Worm (Caenorhabditis elegans) whole organism, mixed stage, embryonic: ENCODE results near the gene ugt-62.

ENCODE experiments used
- M03D4.4 ChIP-seq: sonication (generic microtip); optimal IDR thresholded peaks from 2 replicates; lab custom pipeline; 2017; ENCODE audit warnings: mild to moderate bottlenecking, missing genetic modification characterization, missing compliant biosample characterization
- bed-3 ChIP-seq: fragments of 200-800 bp; sonication (Bioruptor generic); optimal IDR thresholded peaks from 3 replicates; lab custom pipeline; 2018; ENCODE audit warnings: mild to moderate bottlenecking, missing genetic modification characterization, moderate library complexity, missing compliant biosample characterization
- blmp-1 ChIP-seq: fragments of 150-350 bp; optimal IDR thresholded peaks from 2 replicates; lab custom pipeline; 2014; ENCODE audit warnings: missing biosample characterization, missing genetic modification characterization
- ceh-39 ChIP-seq: fragments of 150-350 bp; optimal IDR thresholded peaks from 2 replicates; lab custom pipeline; 2014; ENCODE audit warnings: missing biosample characterization, missing genetic modification characterization
- ceh-43 ChIP-seq: fragments of 200-800 bp; sonication (Bioruptor generic); optimal IDR thresholded peaks from 2 replicates; lab custom pipeline; 2018; ENCODE audit warnings: mild to moderate bottlenecking, missing genetic modification characterization, moderate library complexity, missing compliant biosample characterization
- ceh-83 ChIP-seq: fragments of 200-800 bp; sonication (Bioruptor generic); optimal IDR thresholded peaks from 2 replicates; lab custom pipeline; 2018; ENCODE audit warnings: mild to moderate bottlenecking, missing genetic modification characterization, missing compliant biosample characterization
- ces-1 ChIP-seq: fragments of 150-350 bp; optimal IDR thresholded peaks from 2 replicates; lab custom pipeline; 2014; ENCODE audit warnings: missing biosample characterization, missing genetic modification reagents, missing genetic modification characterization
- cnd-1 ChIP-seq: fragments of 200-800 bp; sonication (Bioruptor generic); optimal IDR thresholded peaks from 2 replicates; lab custom pipeline; 2018; ENCODE audit warnings: mild to moderate bottlenecking, missing genetic modification characterization, missing compliant biosample characterization
- drap-1 ChIP-seq: fragments of 200-800 bp; sonication (Bioruptor generic); optimal IDR thresholded peaks from 3 replicates; lab custom pipeline; 2018; ENCODE audit warnings: mild to moderate bottlenecking, missing genetic modification characterization, missing compliant biosample characterization
- elt-1 ChIP-seq: sonication (generic microtip); optimal IDR thresholded peaks from 2 replicates; lab custom pipeline; 2017; ENCODE audit warnings: missing genetic modification characterization, mild to moderate bottlenecking, missing compliant biosample characterization, antibody characterized with exemption, moderate library complexity, borderline replicate concordance; ENCODE audit not compliant: insufficient read depth
- flh-1 ChIP-seq: fragments of 200-800 bp; sonication (Bioruptor generic); optimal IDR thresholded peaks from 2 replicates; lab custom pipeline; 2018; ENCODE audit warnings: mild to moderate bottlenecking, missing genetic modification characterization, moderate library complexity, missing compliant biosample characterization
- ham-2 ChIP-seq: fragments of 200-800 bp; sonication (Bioruptor generic); optimal IDR thresholded peaks from 2 replicates; lab custom pipeline; 2018; ENCODE audit warnings: mild to moderate bottlenecking, missing genetic modification characterization, missing compliant biosample characterization
- lin-32 ChIP-seq: fragments of 200-800 bp; sonication (Bioruptor generic); optimal IDR thresholded peaks from 2 replicates; lab custom pipeline; 2018; ENCODE audit warnings: mild to moderate bottlenecking, missing genetic modification characterization, missing compliant biosample characterization
- lsy-2 ChIP-seq: fragments of 150-350 bp; optimal IDR thresholded peaks from 2 replicates; lab custom pipeline; 2014; ENCODE audit warnings: missing biosample characterization, missing genetic modification characterization
- mab-5 ChIP-seq: fragments of 150-350 bp; optimal IDR thresholded peaks from 2 replicates; lab custom pipeline; 2014; ENCODE audit warnings: missing biosample characterization, missing genetic modification characterization
- mep-1 ChIP-seq: fragments of 150-350 bp; optimal IDR thresholded peaks from 2 replicates; lab custom pipeline; 2017; ENCODE audit warnings: missing biosample characterization, missing genetic modification reagents, missing genetic modification characterization, inconsistent platforms
- mls-2 ChIP-seq: sonication (generic microtip); optimal IDR thresholded peaks from 2 replicates; lab custom pipeline; 2016; ENCODE audit warnings: mild to moderate bottlenecking, missing genetic modification characterization, moderate library complexity, missing compliant biosample characterization
- nhr-12 ChIP-seq: fragments of 150-350 bp; optimal IDR thresholded peaks from 2 replicates; lab custom pipeline; 2014; ENCODE audit warnings: missing biosample characterization, missing genetic modification characterization
- nhr-2 ChIP-seq: fragments of 150-350 bp; optimal IDR thresholded peaks from 2 replicates; lab custom pipeline; 2014; ENCODE audit warnings: missing biosample characterization, missing genetic modification characterization
- nhr-237 ChIP-seq: fragments of 150-350 bp; optimal IDR thresholded peaks from 2 replicates; lab custom pipeline; 2014; ENCODE audit warnings: missing biosample characterization, missing genetic modification characterization
- nhr-28 ChIP-seq: fragments of 150-350 bp; optimal IDR thresholded peaks from 2 replicates; lab custom pipeline; 2014; ENCODE audit warnings: missing biosample characterization, missing genetic modification characterization
- nhr-76 ChIP-seq: sonication (generic microtip); optimal IDR thresholded peaks from 2 replicates; lab custom pipeline; 2017; ENCODE audit warnings: missing biosample characterization, missing genetic modification characterization
- pha-4 ChIP-seq: fragments of 150-350 bp; optimal IDR thresholded peaks from 2 replicates; lab custom pipeline; 2018; ENCODE audit warnings: missing biosample characterization, missing genetic modification reagents, missing genetic modification characterization
- sem-2 ChIP-seq: fragments of 200-800 bp; sonication (Bioruptor generic); optimal IDR thresholded peaks from 2 replicates; lab custom pipeline; 2018; ENCODE audit warnings: mild to moderate bottlenecking, missing genetic modification characterization, missing compliant biosample characterization
- snpc-4 ChIP-seq: fragments of 150-350 bp; optimal IDR thresholded peaks from 2 replicates; lab custom pipeline; 2014; ENCODE audit warnings: missing biosample characterization, missing genetic modification characterization
- sptf-1 ChIP-seq: sonication (generic microtip); optimal IDR thresholded peaks from 2 replicates; lab custom pipeline; 2017; ENCODE audit warnings: mild to moderate bottlenecking, missing genetic modification characterization, moderate library complexity, missing compliant biosample characterization
- tbx-8 ChIP-seq: fragments of 200-800 bp; sonication (Bioruptor generic); optimal IDR thresholded peaks from 2 replicates; lab custom pipeline; 2018; ENCODE audit warnings: mild to moderate bottlenecking, missing genetic modification characterization, moderate library complexity, missing compliant biosample characterization
- unc-120 ChIP-seq: sonication (generic microtip); optimal IDR thresholded peaks from 2 replicates; lab custom pipeline; 2017; ENCODE audit warnings: missing genetic modification characterization, missing compliant biosample characterization; ENCODE audit not compliant: poor library complexity, severe bottlenecking
- unc-62 ChIP-seq: fragments of 150-350 bp; optimal IDR thresholded peaks from 2 replicates; lab custom pipeline; 2014; ENCODE audit warnings: missing biosample characterization, missing genetic modification reagents, missing genetic modification characterization
- zip-8 ChIP-seq: fragments of 150-350 bp; optimal IDR thresholded peaks from 2 replicates; lab custom pipeline; 2014; ENCODE audit warnings: missing biosample characterization, missing genetic modification characterization
- ztf-11 ChIP-seq: fragments of 150-350 bp; optimal IDR thresholded peaks from 2 replicates; lab custom pipeline; 2014; ENCODE audit warnings: missing biosample characterization, missing genetic modification characterization

The ugt-62 gene

DNA sequence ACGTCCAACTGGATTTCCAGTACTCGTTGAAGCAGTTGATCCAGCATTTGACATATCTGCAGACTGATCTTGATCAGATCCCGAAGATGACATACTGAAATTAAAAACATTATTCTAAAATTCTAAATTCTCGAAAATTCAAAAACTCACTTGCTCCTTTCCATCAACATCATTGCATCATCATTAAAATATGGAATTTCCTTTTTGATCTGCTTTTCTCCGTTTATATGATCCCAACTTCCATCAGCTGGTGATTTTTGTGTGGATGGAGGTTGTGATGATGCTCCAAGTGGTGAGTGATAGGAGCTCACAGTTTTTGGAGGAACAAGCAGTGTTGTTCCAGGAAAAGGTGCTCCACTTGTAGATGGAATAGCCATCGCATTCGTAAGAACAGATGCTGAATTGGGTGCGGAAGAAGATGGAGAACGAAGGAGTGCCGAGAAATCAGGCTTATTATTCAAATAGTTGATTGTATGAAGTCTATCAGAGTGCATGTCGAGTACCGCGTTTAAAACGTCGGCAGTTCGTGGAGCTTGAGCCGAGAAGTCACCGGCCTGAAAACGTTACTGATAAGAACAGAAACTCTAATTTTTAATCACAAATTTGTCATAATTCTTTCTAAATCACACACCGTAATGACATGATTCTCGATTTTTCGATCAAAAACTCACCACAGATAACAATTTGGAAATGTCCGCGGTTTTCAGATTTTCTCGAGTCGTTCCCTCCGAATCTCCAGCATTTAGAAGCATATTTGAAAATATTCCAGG lies 47.2 kb downstream of the ugt-62 start:
- TF ChIP-seq ztf-11 (no peak), ham-2 (GFP tag; lab: Kevin White, UChicago) (no peak), snpc-4 (no peak), nhr-12 (tag; lab: Kevin White, UChicago) (no peak), unc-62 (no peak), nhr-237 (tag; lab: Kevin White, UChicago) (no peak), flh-1 (GFP tag; lab: Kevin White, UChicago) (no peak), cnd-1 (no peak), ceh-83 (no peak), mls-2 (tag; lab: Kevin White, UChicago) (no peak), lsy-2 (no peak), sptf-1 (no peak), elt-1 (tag; lab: Kevin White, UChicago) (no peak), bed-3 (GFP tag; lab: Kevin White, UChicago) (no peak)

ce11 chrIII:4491164-4492144 lies 49.0 kb downstream of the ugt-62 start:
- no peak for TF ChIP-seq tbx-8 (GFP tag; lab: Kevin White, UChicago)
- TF ChIP-seq cnd-1, result peak; percentile 25
- TF ChIP-seq lsy-2, result no peak
- no peak for TF ChIP-seq snpc-4
- TF ChIP-seq sem-2 (GFP tag; lab: Kevin White, UChicago), result no peak
- TF ChIP-seq ceh-83, result peak; percentile 62
- TF ChIP-seq drap-1, result no peak
- no peak for TF ChIP-seq mab-5 (tag; lab: Kevin White, UChicago)
- TF ChIP-seq elt-1 (tag; lab: Kevin White, UChicago), result no peak
- no peak for TF ChIP-seq unc-120 (tag; lab: Kevin White, UChicago)
- no peak for TF ChIP-seq ztf-11
- no peak for TF ChIP-seq ceh-43 (GFP tag; lab: Kevin White, UChicago)
- TF ChIP-seq nhr-28 (tag; lab: Kevin White, UChicago), result no peak
- TF ChIP-seq nhr-2 (tag; lab: Kevin White, UChicago), result no peak
- TF ChIP-seq ham-2 (GFP tag; lab: Kevin White, UChicago), result no peak
- no peak for TF ChIP-seq mep-1
- no peak for TF ChIP-seq blmp-1 (tag; lab: Kevin White, UChicago)
- TF ChIP-seq nhr-237 (tag; lab: Kevin White, UChicago), result no peak
- no peak for TF ChIP-seq zip-8 (tag; lab: Kevin White, UChicago)
- TF ChIP-seq lin-32 (GFP tag; lab: Kevin White, UChicago), result no peak
- TF ChIP-seq unc-62, result no peak
- TF ChIP-seq pha-4, result no peak
- TF ChIP-seq flh-1 (GFP tag; lab: Kevin White, UChicago), result no peak
- TF ChIP-seq sptf-1, result peak; percentile 21

DNA sequence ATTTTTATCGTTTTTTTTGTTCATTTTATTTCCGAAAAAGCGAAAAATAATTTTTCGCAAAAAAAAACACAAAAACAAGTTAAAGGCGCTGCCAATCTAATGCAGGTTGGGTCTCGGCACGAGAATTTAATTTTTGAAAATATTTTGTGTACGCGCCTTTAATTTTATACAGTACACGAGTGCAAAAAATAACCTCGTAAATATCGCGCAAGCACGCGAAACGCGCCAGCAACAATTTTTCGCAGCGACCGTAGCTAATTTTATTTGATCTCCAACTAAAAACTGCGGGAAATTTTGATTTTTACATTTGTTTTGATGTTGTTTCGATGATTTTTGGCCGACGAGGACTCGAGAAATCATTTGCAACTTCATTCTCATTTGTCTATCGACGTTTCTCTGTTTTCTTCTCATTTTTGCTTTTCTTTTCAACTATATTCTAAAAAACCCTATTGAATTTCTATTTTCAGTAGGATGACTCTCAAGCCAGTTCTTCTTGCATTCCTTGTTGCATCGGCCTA lies 51.5 kb downstream of the ugt-62 start, which contains the start of gene cpg-1:
cpg-1 (plus strand) TSS at position 468 of the 518 bp plus-strand sequence.
- TF ChIP-seq unc-120 (tag; lab: Kevin White, UChicago), result no peak
- no peak for TF ChIP-seq ces-1 (GFP tag; lab: Kevin White, UChicago)
- no peak for TF ChIP-seq mep-1
- TF ChIP-seq ceh-39 (tag; lab: Kevin White, UChicago), result no peak
- TF ChIP-seq nhr-76 (tag; lab: Kevin White, UChicago), result no peak
- TF ChIP-seq nhr-12 (tag; lab: Kevin White, UChicago), result no peak
- no peak for TF ChIP-seq drap-1
- no peak for TF ChIP-seq ztf-11
- TF ChIP-seq bed-3 (GFP tag; lab: Kevin White, UChicago), result no peak
- no peak for TF ChIP-seq lin-32 (GFP tag; lab: Kevin White, UChicago)
- no peak for TF ChIP-seq flh-1 (GFP tag; lab: Kevin White, UChicago)
- no peak for TF ChIP-seq M03D4.4
- no peak for TF ChIP-seq elt-1 (tag; lab: Kevin White, UChicago)
- no peak for TF ChIP-seq ceh-83
- no peak for TF ChIP-seq nhr-237 (tag; lab: Kevin White, UChicago)
- no peak for TF ChIP-seq lsy-2
- TF ChIP-seq nhr-28 (tag; lab: Kevin White, UChicago), result no peak
